Worm (Caenorhabditis elegans) whole organism, L3 larva: ENCODE data around the gene hmg-1.1.

ENCODE experiments used
- R02D3.7 ChIP-seq: fragments of 150-350 bp; optimal IDR thresholded peaks from 2 replicates; lab custom pipeline; 2014; ENCODE audit warnings: missing biosample characterization, missing genetic modification characterization
- ZK546.5 ChIP-seq: sonication (generic microtip); optimal IDR thresholded peaks from 2 replicates; lab custom pipeline; 2017; ENCODE audit warnings: missing biosample characterization, missing genetic modification characterization
- aly-2 ChIP-seq: fragments of 150-350 bp; optimal IDR thresholded peaks from 2 replicates; lab custom pipeline; 2014; ENCODE audit warnings: missing biosample characterization, missing genetic modification characterization
- ceh-16 ChIP-seq: sonication (generic microtip); optimal IDR thresholded peaks from 2 replicates; lab custom pipeline; 2017; ENCODE audit warnings: missing biosample characterization, missing genetic modification characterization
- ceh-28 ChIP-seq: fragments of 150-350 bp; optimal IDR thresholded peaks from 2 replicates; lab custom pipeline; 2014; ENCODE audit warnings: missing biosample characterization, missing genetic modification reagents, missing genetic modification characterization
- ceh-9 ChIP-seq: sonication (generic microtip); optimal IDR thresholded peaks from 2 replicates; lab custom pipeline; 2018; ENCODE audit warnings: missing biosample characterization, missing genetic modification characterization
- egl-5 ChIP-seq: fragments of 150-350 bp; optimal IDR thresholded peaks from 2 replicates; lab custom pipeline; 2017; ENCODE audit warnings: missing biosample characterization, missing genetic modification reagents, missing genetic modification characterization, inconsistent platforms
- elt-1 ChIP-seq: fragments of 150-350 bp; optimal IDR thresholded peaks from 2 replicates; lab custom pipeline; 2014; ENCODE audit warnings: missing biosample characterization, missing genetic modification characterization
- elt-3 ChIP-seq, 3 experiments: fragments of 150-350 bp in 1 of 3; sonication (generic microtip) in 2 of 3; optimal IDR thresholded peaks; 2 replicates in 2 of 3; 4 replicates in 1 of 3; lab custom pipeline; 2014 to 2017; ENCODE audit warnings: missing biosample characterization in 3 of 3, missing genetic modification characterization in 3 of 3
- eor-1 ChIP-seq, 2 experiments: fragments of 150-350 bp; optimal IDR thresholded peaks; 2 replicates each; lab custom pipeline; 2014 to 2018; ENCODE audit warnings: missing biosample characterization in 2 of 2, missing genetic modification characterization in 2 of 2
- fkh-10 ChIP-seq: sonication (generic microtip); optimal IDR thresholded peaks from 2 replicates; lab custom pipeline; 2017; ENCODE audit warnings: missing biosample characterization, missing genetic modification reagents, missing genetic modification characterization
- fkh-2 ChIP-seq: fragments of 150-350 bp; optimal IDR thresholded peaks from 2 replicates; lab custom pipeline; 2014; ENCODE audit warnings: missing biosample characterization, missing genetic modification reagents, missing genetic modification characterization
- fos-1 ChIP-seq: fragments of 150-350 bp; optimal IDR thresholded peaks from 2 replicates; lab custom pipeline; 2014; ENCODE audit warnings: missing biosample characterization, missing genetic modification characterization
- lin-39 ChIP-seq: fragments of 150-350 bp; optimal IDR thresholded peaks from 2 replicates; lab custom pipeline; 2018; ENCODE audit warnings: missing biosample characterization, missing genetic modification reagents, missing genetic modification characterization
- lsy-12 ChIP-seq: sonication (generic microtip); optimal IDR thresholded peaks from 2 replicates; lab custom pipeline; 2016; ENCODE audit warnings: mild to moderate bottlenecking, missing genetic modification characterization, missing compliant biosample characterization
- mdl-1 ChIP-seq: fragments of 150-350 bp; optimal IDR thresholded peaks from 2 replicates; lab custom pipeline; 2014; ENCODE audit warnings: missing biosample characterization, missing genetic modification characterization
- mml-1 ChIP-seq: fragments of 150-350 bp; sonication (generic microtip); optimal IDR thresholded peaks from 3 replicates; lab custom pipeline; 2014; ENCODE audit warnings: missing biosample characterization, missing genetic modification characterization
- nfya-1 ChIP-seq: sonication (generic microtip); optimal IDR thresholded peaks from 2 replicates; lab custom pipeline; 2017; ENCODE audit warnings: missing genetic modification characterization, mild to moderate bottlenecking, missing compliant biosample characterization, antibody characterized with exemption, moderate library complexity; ENCODE audit not compliant: insufficient read depth
- nhr-11 ChIP-seq: fragments of 150-350 bp; optimal IDR thresholded peaks from 2 replicates; lab custom pipeline; 2014; ENCODE audit warnings: missing biosample characterization, missing genetic modification characterization
- nhr-12 ChIP-seq: fragments of 150-350 bp; optimal IDR thresholded peaks from 2 replicates; lab custom pipeline; 2014; ENCODE audit warnings: missing biosample characterization, missing genetic modification characterization
- nhr-23 ChIP-seq: fragments of 150-350 bp; optimal IDR thresholded peaks from 2 replicates; lab custom pipeline; 2014; ENCODE audit warnings: missing biosample characterization, missing genetic modification reagents, missing genetic modification characterization
- nhr-28 ChIP-seq: fragments of 150-350 bp; optimal IDR thresholded peaks from 2 replicates; lab custom pipeline; 2014; ENCODE audit warnings: missing biosample characterization, missing genetic modification characterization
- nhr-67 ChIP-seq: fragments of 150-350 bp; optimal IDR thresholded peaks from 2 replicates; lab custom pipeline; 2014; ENCODE audit warnings: missing biosample characterization, missing genetic modification characterization
- nhr-77 ChIP-seq: fragments of 150-350 bp; optimal IDR thresholded peaks from 2 replicates; lab custom pipeline; 2014; ENCODE audit warnings: missing biosample characterization, missing genetic modification characterization
- pha-4 ChIP-seq: fragments of 150-350 bp; optimal IDR thresholded peaks from 2 replicates; lab custom pipeline; 2014; ENCODE audit warnings: missing biosample characterization, missing genetic modification reagents, missing genetic modification characterization
- pqm-1 ChIP-seq: fragments of 150-350 bp; optimal IDR thresholded peaks from 2 replicates; lab custom pipeline; 2017; ENCODE audit warnings: missing biosample characterization, missing genetic modification characterization, inconsistent platforms
- sea-2 ChIP-seq: fragments of 150-350 bp; sonication (generic microtip); optimal IDR thresholded peaks from 4 replicates; lab custom pipeline; 2014; ENCODE audit warnings: missing biosample characterization, missing genetic modification reagents, missing genetic modification characterization
- skn-1 ChIP-seq: fragments of 150-350 bp; optimal IDR thresholded peaks from 2 replicates; lab custom pipeline; 2014; ENCODE audit warnings: missing biosample characterization, missing genetic modification characterization
- unc-39 ChIP-seq: sonication (generic microtip); optimal IDR thresholded peaks from 4 replicates; lab custom pipeline; 2017; ENCODE audit warnings: missing biosample characterization, missing genetic modification characterization
- ztf-11 ChIP-seq: fragments of 150-350 bp; optimal IDR thresholded peaks from 2 replicates; lab custom pipeline; 2014; ENCODE audit warnings: missing biosample characterization, missing genetic modification characterization
- ztf-4 ChIP-seq: fragments of 150-350 bp; optimal IDR thresholded peaks from 2 replicates; lab custom pipeline; 2014; ENCODE audit warnings: missing biosample characterization, missing genetic modification characterization

The hmg-1.1 gene

ce11 chrII:14252057-14252456 lies 1.6 kb downstream of the hmg-1.1 start, which contains the start of gene Y54G11A.2:
Y54G11A.2 (plus strand) TSS chrII:14252357.
- no peak for TF ChIP-seq fos-1 (tag; lab: Kevin White, UChicago)
- TF ChIP-seq nhr-23 (tag; lab: Kevin White, UChicago) = no peak
- no peak for TF ChIP-seq pha-4 (tag; lab: Kevin White, UChicago)
- no peak for TF ChIP-seq nhr-28 (tag; lab: Kevin White, UChicago)
- TF ChIP-seq ceh-16 = no peak

- TF ChIP-seq ZK546.5 (no peak), pha-4 (tag; lab: Kevin White, UChicago) (no peak), ceh-9 (tag; lab: Kevin White, UChicago) (no peak), fos-1 (tag; lab: Kevin White, UChicago) (no peak)
Observed at ce11 chrII:14255850-14256249, 5.4 kb downstream of the hmg-1.1 start.

- TF ChIP-seq lin-39 (tag; lab: Kevin White, UChicago) (no peak), nhr-11 (no peak), skn-1 (tag; lab: Kevin White, UChicago) (no peak), ZK546.5 (no peak), aly-2 (tag; lab: Kevin White, UChicago) (no peak), ceh-28 (tag; lab: Kevin White, UChicago) (no peak), fkh-2 (no peak), elt-3 (tag; optimal IDR thresholded peaks at IDR 0.05; lab: Kevin White, UChicago) (no peak)
Observed at ce11 chrII:14256779-14257178, 6.3 kb downstream of the hmg-1.1 start, which contains the start of gene Y54G11A.19. Y54G11A.19 (minus strand) TSS chrII:14256879.

ce11 chrII:14257943-14258342 lies 7.4 kb downstream of the hmg-1.1 start:
- TF ChIP-seq ztf-4 (tag; lab: Kevin White, UChicago) (no peak), sea-2 (GFP tag; lab: Kevin White, UChicago) (no peak), lin-39 (tag; lab: Kevin White, UChicago) (no peak), elt-3 (tag; optimal IDR thresholded peaks at IDR 0.05; lab: Kevin White, UChicago) (no peak), eor-1 (tag; optimal IDR thresholded peaks at IDR 0.05; lab: Kevin White, UChicago) (no peak)

ce11 chrII:14269142-14269593 lies 18.7 kb downstream of the hmg-1.1 start, which contains the start of gene Y54G11A.1:
Y54G11A.1 (minus strand) TSS chrII:14269192.
- no peak for TF ChIP-seq ztf-4 (tag; lab: Kevin White, UChicago)
- TF ChIP-seq ztf-11 (tag; lab: Kevin White, UChicago) = no peak
- TF ChIP-seq nfya-1 = peak; percentile 93
- no peak for TF ChIP-seq elt-3 (tag; optimal IDR thresholded peaks at IDR 0.05; lab: Kevin White, UChicago)

- TF ChIP-seq unc-39 (no peak), nfya-1 (peak; percentile 90)
Observed at ce11 chrII:14269839-14270238, 19.3 kb downstream of the hmg-1.1 start.

ce11 chrII:14276409-14276808 lies 25.9 kb downstream of the hmg-1.1 start, which contains the start of gene Y54G11A.3:
Y54G11A.3 (plus strand) TSS chrII:14276621.
- TF ChIP-seq aly-2 (tag; lab: Kevin White, UChicago) (no peak), mml-1 (no peak), fkh-10 (GFP tag; lab: Kevin White, UChicago) (no peak), nhr-77 (tag; lab: Kevin White, UChicago) (no peak), mdl-1 (tag; lab: Kevin White, UChicago) (no peak), nhr-11 (no peak), ztf-11 (tag; lab: Kevin White, UChicago) (no peak), nhr-67 (tag; lab: Kevin White, UChicago) (no peak), lsy-12 (tag; lab: Kevin White, UChicago) (no peak), elt-3 (tag; optimal IDR thresholded peaks at IDR 0.05; lab: Kevin White, UChicago) (no peak), R02D3.7 (tag; lab: Kevin White, UChicago) (no peak), nhr-12 (tag; lab: Kevin White, UChicago) (no peak), ztf-4 (tag; lab: Kevin White, UChicago) (no peak), unc-39 (no peak), egl-5 (no peak), fkh-2 (no peak), elt-1 (tag; lab: Kevin White, UChicago) (no peak), pqm-1 (tag; lab: Kevin White, UChicago) (no peak)
